Fruit fly (Drosophila melanogaster) Kc167 (cell line): ENCODE data around the gene CG31441.
A peak's percentile ranks its signal among the peaks of the same experiment; 100 is the strongest.

Experiments
- Myc ChIP-seq: fragments of >200 bp; optimal IDR thresholded peaks from 2 replicates; lab custom pipeline; 2017; ENCODE audit warnings: missing external identifiers
- Sin3A ChIP-seq: fragments of >200 bp; optimal IDR thresholded peaks from 2 replicates; lab custom pipeline; 2018; ENCODE audit warnings: missing external identifiers
- h ChIP-seq: fragments of >200 bp; optimal IDR thresholded peaks from 3 replicates; lab custom pipeline; 2018; ENCODE audit warnings: missing external identifiers
- insv ChIP-seq: fragments of >200 bp; optimal IDR thresholded peaks from 3 replicates; lab custom pipeline; 2018; ENCODE audit warnings: missing external identifiers
- psq ChIP-seq: fragments of >200 bp; optimal IDR thresholded peaks from 2 replicates; lab custom pipeline; 2017; ENCODE audit warnings: missing external identifiers
- ttk ChIP-seq: sonication (Bioruptor generic); optimal IDR thresholded peaks from 2 replicates; lab custom pipeline; 2017; ENCODE audit warnings: missing external identifiers

CG31441 gene

dm6 chr3R:11234918-11235371, 1.1 kb upstream of the CG31441 start, which contains the start of the genes Arfip and CG17721:
Arfip (minus strand) TSS chr3R:11235013.
CG17721 (plus strand) TSS chr3R:11235140.
- no peak for TF ChIP-seq Myc
- no peak for TF ChIP-seq Sin3A (lab: Kevin White, UChicago)
- TF ChIP-seq insv (lab: Kevin White, UChicago) = no peak
- no peak for TF ChIP-seq psq
- no peak for TF ChIP-seq ttk (lab: Kevin White, UChicago)
- TF ChIP-seq h = no peak

dm6 chr3R:11237598-11237997, 1.5 kb downstream of the CG31441 start, which contains the start of gene CG31388:
CG31388 (plus strand) TSS chr3R:11237815.
- TF ChIP-seq psq = no peak
- no peak for TF ChIP-seq h
- no peak for TF ChIP-seq Myc
- TF ChIP-seq ttk (lab: Kevin White, UChicago) = no peak
- no peak for TF ChIP-seq insv (lab: Kevin White, UChicago)
- no peak for TF ChIP-seq Sin3A (lab: Kevin White, UChicago)

dm6 chr3R:11240891-11241290, 4.8 kb downstream of the CG31441 start, which contains the start of the genes scpr-B and scpr-A:
scpr-B (minus strand) TSS chr3R:11240991.
scpr-A (plus strand) TSS chr3R:11241183.
- no peak for TF ChIP-seq Myc
- TF ChIP-seq insv (lab: Kevin White, UChicago) = no peak
- TF ChIP-seq Sin3A (lab: Kevin White, UChicago) = no peak
- TF ChIP-seq ttk (lab: Kevin White, UChicago) = no peak
- no peak for TF ChIP-seq psq
- no peak for TF ChIP-seq h

dm6 chr3R:11243057-11243740, 7.1 kb downstream of the CG31441 start:
- TF ChIP-seq psq (no peak), insv (lab: Kevin White, UChicago) (no peak), ttk (lab: Kevin White, UChicago) (no peak), Myc (no peak), h (no peak), Sin3A (lab: Kevin White, UChicago) (no peak)

- TF ChIP-seq Myc (no peak), insv (lab: Kevin White, UChicago) (no peak), h (no peak), Sin3A (lab: Kevin White, UChicago) (peak; percentile 17), psq (no peak), ttk (lab: Kevin White, UChicago) (no peak)
These were observed 8.0 kb downstream of the CG31441 start, which contains the start of the genes CG17734 and CG5214 for dm6 chr3R:11243951-11244660. CG17734 (minus strand) TSS chr3R:11243999. CG5214 (plus strand) TSS chr3R:11244302.

dm6 chr3R:11245803-11246202, 9.7 kb downstream of the CG31441 start:
- TF ChIP-seq psq (no peak), ttk (lab: Kevin White, UChicago) (no peak), h (no peak), Sin3A (lab: Kevin White, UChicago) (no peak), Myc (no peak), insv (lab: Kevin White, UChicago) (no peak)

- TF ChIP-seq Myc = no peak
- TF ChIP-seq Sin3A (lab: Kevin White, UChicago) = no peak
- TF ChIP-seq ttk (lab: Kevin White, UChicago) = no peak
- no peak for TF ChIP-seq insv (lab: Kevin White, UChicago)
- TF ChIP-seq h = no peak
- no peak for TF ChIP-seq psq
These were observed 10.8 kb downstream of the CG31441 start for dm6 chr3R:11246865-11247264.

- no peak for TF ChIP-seq ttk (lab: Kevin White, UChicago)
- TF ChIP-seq Myc = no peak
- TF ChIP-seq Sin3A (lab: Kevin White, UChicago) = no peak
- no peak for TF ChIP-seq insv (lab: Kevin White, UChicago)
- TF ChIP-seq h = no peak
- TF ChIP-seq psq = no peak
These were observed 17.7 kb downstream of the CG31441 start for dm6 chr3R:11253768-11254167.

dm6 chr3R:11254382-11254953, 18.4 kb downstream of the CG31441 start:
- TF ChIP-seq Sin3A (lab: Kevin White, UChicago) (no peak), psq (no peak), h (no peak), insv (lab: Kevin White, UChicago) (no peak), Myc (no peak), ttk (lab: Kevin White, UChicago) (no peak)

- TF ChIP-seq insv (lab: Kevin White, UChicago) (no peak), h (no peak), psq (no peak), Myc (no peak)
These were observed 21.5 kb downstream of the CG31441 start for dm6 chr3R:11257537-11257936.

- TF ChIP-seq ttk (lab: Kevin White, UChicago) (no peak), Myc (no peak), insv (lab: Kevin White, UChicago) (no peak), Sin3A (lab: Kevin White, UChicago) (no peak), h (no peak), psq (no peak)
These were observed 25.0 kb downstream of the CG31441 start for dm6 chr3R:11260966-11261530.

dm6 chr3R:11263579-11263978, 27.5 kb downstream of the CG31441 start:
- no peak for TF ChIP-seq ttk (lab: Kevin White, UChicago)
- TF ChIP-seq psq = no peak
- no peak for TF ChIP-seq Myc
